Worm (Caenorhabditis elegans) whole organism, L4 larva: ENCODE measurements around the gene T16G1.18.

Experiments
- T20F7.1 ChIP-seq: fragments of 200-800 bp; sonication (Bioruptor generic); optimal IDR thresholded peaks from 2 replicates; lab custom pipeline; 2018; ENCODE audit warnings: mild to moderate bottlenecking, missing genetic modification characterization, missing compliant biosample characterization
- T26A8.4 ChIP-seq: fragments of 200-800 bp; sonication (Bioruptor generic); IDR thresholded peaks from 2 replicates; pipeline ENCODE4 v1.3.6; 2022; ENCODE audit warnings: missing genetic modification characterization, missing compliant biosample characterization
- Y105C5A.15 ChIP-seq: fragments of 200-800 bp; sonication (Bioruptor generic); IDR thresholded peaks from 2 replicates; pipeline ENCODE4 v1.3.6; 2022; ENCODE audit warnings: missing genetic modification characterization, missing compliant biosample characterization
- Y75B8A.6 ChIP-seq: fragments of 200-800 bp; sonication (Bioruptor generic); IDR thresholded peaks from 2 replicates; pipeline ENCODE4 v1.3.6; 2022; ENCODE audit warnings: missing genetic modification reagents, missing genetic modification characterization, missing compliant biosample characterization
- ZK337.2 ChIP-seq: fragments of 200-800 bp; sonication (Bioruptor generic); IDR thresholded peaks from 2 replicates; pipeline ENCODE4 v1.3.6; 2022; ENCODE audit warnings: missing genetic modification reagents, missing genetic modification characterization, missing compliant biosample characterization
- aly-2 ChIP-seq: sonication (generic microtip); optimal IDR thresholded peaks from 2 replicates; lab custom pipeline; 2018; ENCODE audit warnings: missing biosample characterization, missing genetic modification characterization
- ama-1 ChIP-seq: fragments of 150-350 bp; optimal IDR thresholded peaks from 2 replicates; lab custom pipeline; 2014; ENCODE audit warnings: inconsistent platforms, mixed read lengths
- arid-1 ChIP-seq: fragments of 200-800 bp; sonication (Bioruptor generic); conservative IDR thresholded peaks from 2 replicates; pipeline ENCODE4 v1.3.6; 2022; ENCODE audit warnings: missing genetic modification reagents, missing genetic modification characterization, missing compliant biosample characterization
- ceh-28 ChIP-seq: fragments of 150-350 bp; optimal IDR thresholded peaks from 2 replicates; lab custom pipeline; 2014; ENCODE audit warnings: missing biosample characterization, missing genetic modification reagents, missing genetic modification characterization
- ceh-32 ChIP-seq: sonication (generic microtip); optimal IDR thresholded peaks from 2 replicates; lab custom pipeline; 2016; ENCODE audit warnings: mild to moderate bottlenecking, missing genetic modification characterization, missing compliant biosample characterization; ENCODE audit not compliant: poor library complexity
- ceh-44 ChIP-seq: fragments of 200-800 bp; sonication (Bioruptor generic); IDR thresholded peaks from 2 replicates; pipeline ENCODE4 v1.3.6; 2022; ENCODE audit warnings: missing genetic modification reagents, missing genetic modification characterization, missing compliant biosample characterization
- ceh-62 ChIP-seq: sonication (generic microtip); optimal IDR thresholded peaks from 2 replicates; lab custom pipeline; 2017; ENCODE audit warnings: missing biosample characterization, missing genetic modification characterization
- ces-1 ChIP-seq: fragments of 150-350 bp; sonication (generic microtip); optimal IDR thresholded peaks from 4 replicates; lab custom pipeline; 2014; ENCODE audit warnings: missing biosample characterization, missing genetic modification reagents, missing genetic modification characterization
- daf-12 ChIP-seq: fragments of 150-350 bp; optimal IDR thresholded peaks from 2 replicates; lab custom pipeline; 2014; ENCODE audit warnings: missing biosample characterization, missing genetic modification reagents, missing genetic modification characterization
- dmd-6 ChIP-seq: fragments of 200-800 bp; sonication (Bioruptor generic); IDR thresholded peaks from 2 replicates; pipeline ENCODE4 v1.3.6; 2022; ENCODE audit warnings: missing genetic modification reagents, missing genetic modification characterization, missing compliant biosample characterization
- dmd-8 ChIP-seq: fragments of 200-800 bp; sonication (Bioruptor generic); IDR thresholded peaks from 2 replicates; pipeline ENCODE4 v1.3.6; 2022; ENCODE audit warnings: missing genetic modification characterization, missing compliant biosample characterization
- egl-27 ChIP-seq: sonication (generic microtip); optimal IDR thresholded peaks from 3 replicates; lab custom pipeline; 2017; ENCODE audit warnings: missing biosample characterization, missing genetic modification reagents, missing genetic modification characterization
- gei-8 ChIP-seq: fragments of 200-800 bp; sonication (Bioruptor generic); optimal IDR thresholded peaks from 2 replicates; lab custom pipeline; 2018; ENCODE audit warnings: mild to moderate bottlenecking, missing genetic modification characterization, missing compliant biosample characterization
- hmg-1.1 ChIP-seq: fragments of 200-800 bp; sonication (Bioruptor generic); IDR thresholded peaks from 2 replicates; pipeline ENCODE4 v1.3.6; 2022; ENCODE audit warnings: missing genetic modification reagents, missing genetic modification characterization, missing compliant biosample characterization
- lin-15B ChIP-seq: fragments of 150-350 bp; sonication (generic microtip); optimal IDR thresholded peaks from 3 replicates; lab custom pipeline; 2014; ENCODE audit warnings: missing biosample characterization, missing genetic modification characterization
- lin-29 ChIP-seq: fragments of 200-800 bp; sonication (Bioruptor generic); IDR thresholded peaks from 2 replicates; pipeline ENCODE4 v1.3.6; 2022; ENCODE audit warnings: missing genetic modification reagents, missing genetic modification characterization, missing compliant biosample characterization
- madf-5 ChIP-seq, 2 experiments: fragments of 200-800 bp; sonication (Bioruptor generic); IDR thresholded peaks; 2 replicates each; pipeline ENCODE4 v1.3.6; 2022; ENCODE audit warnings: missing compliant biosample characterization in 2 of 2, missing genetic modification characterization in 2 of 2
- madf-9 ChIP-seq: fragments of 200-800 bp; sonication (Bioruptor generic); conservative IDR thresholded peaks from 2 replicates; pipeline ENCODE4 v1.3.6; 2022; ENCODE audit warnings: missing genetic modification reagents, missing genetic modification characterization, missing compliant biosample characterization
- mdl-1 ChIP-seq, 2 experiments: fragments of 150-350 bp in 1 of 2; sonication (generic microtip) in 1 of 2; optimal IDR thresholded peaks; 2 replicates each; lab custom pipeline; 2014 to 2017; ENCODE audit warnings: missing biosample characterization in 2 of 2, missing genetic modification characterization in 2 of 2
- mes-2 ChIP-seq: sonication (generic microtip); optimal IDR thresholded peaks from 2 replicates; lab custom pipeline; 2016; ENCODE audit warnings: missing genotype, mild to moderate bottlenecking, missing genetic modification characterization, missing compliant biosample characterization; ENCODE audit not compliant: poor library complexity, severe bottlenecking
- nhr-10 ChIP-seq: fragments of 150-350 bp; optimal IDR thresholded peaks from 2 replicates; lab custom pipeline; 2014; ENCODE audit warnings: missing biosample characterization, missing genetic modification characterization
- nhr-102 ChIP-seq: sonication (generic microtip); optimal IDR thresholded peaks from 2 replicates; lab custom pipeline; 2016; ENCODE audit warnings: mild to moderate bottlenecking, missing genetic modification characterization, moderate library complexity, missing compliant biosample characterization
- nhr-11 ChIP-seq: fragments of 150-350 bp; optimal IDR thresholded peaks from 2 replicates; lab custom pipeline; 2014; ENCODE audit warnings: missing biosample characterization, missing genetic modification characterization
- nhr-111 ChIP-seq: fragments of 200-800 bp; sonication (Bioruptor generic); optimal IDR thresholded peaks from 2 replicates; lab custom pipeline; 2018; ENCODE audit warnings: mild to moderate bottlenecking, missing genetic modification characterization, missing compliant biosample characterization
- nhr-25 ChIP-seq: sonication (generic microtip); optimal IDR thresholded peaks from 2 replicates; lab custom pipeline; 2017; ENCODE audit warnings: missing genetic modification characterization, mild to moderate bottlenecking, missing compliant biosample characterization, antibody characterized with exemption, moderate library complexity, borderline replicate concordance; ENCODE audit not compliant: insufficient read depth
- nhr-41 ChIP-seq: fragments of 200-800 bp; sonication (Bioruptor generic); IDR thresholded peaks from 2 replicates; pipeline ENCODE4 v1.3.6; 2022; ENCODE audit warnings: missing genetic modification reagents, missing genetic modification characterization, missing compliant biosample characterization
- nhr-48 ChIP-seq: sonication (generic microtip); optimal IDR thresholded peaks from 2 replicates; lab custom pipeline; 2016; ENCODE audit warnings: mild to moderate bottlenecking, missing genetic modification characterization, missing compliant biosample characterization
- nhr-6 ChIP-seq: fragments of 150-350 bp; optimal IDR thresholded peaks from 2 replicates; lab custom pipeline; 2014; ENCODE audit warnings: missing biosample characterization, missing genetic modification characterization
- php-3 ChIP-seq: fragments of 200-800 bp; sonication (Bioruptor generic); IDR thresholded peaks from 2 replicates; pipeline ENCODE4 v1.3.6; 2022; ENCODE audit warnings: missing genetic modification reagents, missing genetic modification characterization, missing compliant biosample characterization
- pqm-1 ChIP-seq: sonication (generic microtip); optimal IDR thresholded peaks from 2 replicates; lab custom pipeline; 2017; ENCODE audit warnings: missing biosample characterization, missing genetic modification characterization
- rbr-2 ChIP-seq: sonication (generic microtip); optimal IDR thresholded peaks from 2 replicates; lab custom pipeline; 2016; ENCODE audit warnings: missing genotype, missing genetic modification characterization, missing compliant biosample characterization
- saeg-2 ChIP-seq: fragments of 200-800 bp; sonication (Bioruptor generic); IDR thresholded peaks from 2 replicates; pipeline ENCODE4 v1.3.6; 2022; ENCODE audit warnings: missing genetic modification reagents, missing genetic modification characterization, missing compliant biosample characterization
- sdz-12 ChIP-seq: fragments of 200-800 bp; sonication (Bioruptor generic); optimal IDR thresholded peaks from 2 replicates; lab custom pipeline; 2018; ENCODE audit warnings: mild to moderate bottlenecking, missing genetic modification characterization, missing compliant biosample characterization
- skn-1 ChIP-seq: fragments of 150-350 bp; optimal IDR thresholded peaks from 2 replicates; lab custom pipeline; 2014; ENCODE audit warnings: missing biosample characterization, missing genetic modification characterization
- spr-1 ChIP-seq: sonication (generic microtip); optimal IDR thresholded peaks from 2 replicates; lab custom pipeline; 2016; ENCODE audit warnings: mild to moderate bottlenecking, missing genetic modification characterization, missing compliant biosample characterization
- spr-3 ChIP-seq: fragments of 200-800 bp; sonication (Bioruptor generic); optimal IDR thresholded peaks from 2 replicates; lab custom pipeline; 2018; ENCODE audit warnings: mild to moderate bottlenecking, missing genetic modification characterization, missing compliant biosample characterization
- tra-1 ChIP-seq: fragments of 200-800 bp; sonication (Bioruptor generic); IDR thresholded peaks from 2 replicates; pipeline ENCODE4 v1.3.6; 2022; ENCODE audit warnings: missing genetic modification reagents, missing genetic modification characterization, missing compliant biosample characterization
- unc-39 ChIP-seq: sonication (generic microtip); optimal IDR thresholded peaks from 2 replicates; lab custom pipeline; 2017; ENCODE audit warnings: missing biosample characterization, missing genetic modification characterization
- unc-62 ChIP-seq, 3 experiments: fragments of 150-350 bp in 1 of 3; sonication (generic microtip); optimal IDR thresholded peaks in 2 of 3; peaks in 1 of 3; 1 replicate in 1 of 3; 2 replicates in 2 of 3; lab custom pipeline; 2014 to 2017; ENCODE audit warnings: missing biosample characterization in 3 of 3, missing genetic modification characterization in 3 of 3, missing genetic modification reagents in 3 of 3, missing genotype in 1 of 3
- vab-7 ChIP-seq: fragments of 200-800 bp; sonication (Bioruptor generic); IDR thresholded peaks from 2 replicates; pipeline ENCODE4 v1.3.6; 2022; ENCODE audit warnings: missing genetic modification reagents, missing genetic modification characterization, missing compliant biosample characterization
- zag-1 ChIP-seq: fragments of 150-350 bp; optimal IDR thresholded peaks from 2 replicates; lab custom pipeline; 2014; ENCODE audit warnings: missing biosample characterization, missing genetic modification characterization
- zfp-2 ChIP-seq: sonication (generic microtip); optimal IDR thresholded peaks from 2 replicates; lab custom pipeline; 2016; ENCODE audit warnings: mild to moderate bottlenecking, missing genetic modification characterization, missing compliant biosample characterization
- zip-11 ChIP-seq: fragments of 200-800 bp; sonication (Bioruptor generic); IDR thresholded peaks from 2 replicates; pipeline ENCODE4 v1.3.6; 2022; ENCODE audit warnings: missing genetic modification characterization, missing compliant biosample characterization
- zip-2 ChIP-seq: fragments of 150-350 bp; optimal IDR thresholded peaks from 2 replicates; lab custom pipeline; 2014; ENCODE audit warnings: missing biosample characterization, missing genetic modification characterization
- ztf-11 ChIP-seq: fragments of 150-350 bp; optimal IDR thresholded peaks from 2 replicates; lab custom pipeline; 2014; ENCODE audit warnings: missing biosample characterization, missing genetic modification characterization
- ztf-7 ChIP-seq: fragments of 150-350 bp; optimal IDR thresholded peaks from 2 replicates; lab custom pipeline; 2014; ENCODE audit warnings: missing biosample characterization, missing genetic modification characterization

T16G1.18 gene

ce11 chrV:12950812-12951528 lies at the start of gene T16G1.18, which contains the start of gene T16G1.9 (continued):
- TF ChIP-seq zip-11 (no peak), nhr-11 (no peak), zfp-2 (no peak), mdl-1 (tag; optimal IDR thresholded peaks at IDR 0.05; lab: Kevin White, UChicago) (no peak), mes-2 (tag; lab: Kevin White, UChicago) (peak; percentile 80), hmg-1.1 (GFP tag; lab: Robert Waterston, UW) (peak; percentile 50), T26A8.4 (GFP tag; lab: Robert Waterston, UW) (no peak), nhr-10 (no peak), skn-1 (tag; lab: Kevin White, UChicago) (no peak), nhr-111 (GFP tag; lab: Kevin White, UChicago) (no peak), vab-7 (GFP tag; lab: Robert Waterston, UW) (0 out of 2 replicates have a peak, but pooled peaks have one; percentile 20), lin-29 (no peak), nhr-25 (tag; lab: Kevin White, UChicago) (no peak), lin-15B (tag; lab: Kevin White, UChicago) (no peak), aly-2 (tag; lab: Kevin White, UChicago) (no peak), ceh-32 (tag; lab: Kevin White, UChicago) (no peak), dmd-8 (GFP tag; lab: Robert Waterston, UW) (no peak), nhr-102 (no peak), ceh-44 (GFP tag; lab: Robert Waterston, UW) (no peak), ces-1 (GFP tag; lab: Kevin White, UChicago) (no peak), zag-1 (tag; lab: Kevin White, UChicago) (no peak), ztf-7 (tag; lab: Kevin White, UChicago) (no peak), zip-2 (no peak), php-3 (GFP tag; lab: Robert Waterston, UW) (no peak), spr-3 (no peak), ZK337.2 (no peak), ama-1 (no peak), madf-9 (GFP tag; lab: Robert Waterston, UW) (no peak), dmd-6 (GFP tag; lab: Robert Waterston, UW) (peak; percentile 62; the same call in 1 of the 2 replicates), unc-39 (tag; lab: Kevin White, UChicago) (no peak), spr-1 (tag; lab: Kevin White, UChicago) (no peak), daf-12 (no peak), tra-1 (no peak), saeg-2 (GFP tag; lab: Robert Waterston, UW) (no peak), pqm-1 (tag; lab: Kevin White, UChicago) (no peak), ceh-28 (tag; lab: Kevin White, UChicago) (no peak), unc-62 (GFP tag; optimal IDR thresholded peaks at IDR 0.05 in 1 of 2; lab: Kevin White, UChicago) (peak in 1 of 2 experiments; percentile 94), unc-62 (tag; optimal IDR thresholded peaks at IDR 0.05; lab: Kevin White, UChicago) (no peak), T20F7.1 (GFP tag; lab: Kevin White, UChicago) (peak; percentile 85), nhr-48 (tag; lab: Kevin White, UChicago) (no peak), egl-27 (tag; lab: Kevin White, UChicago) (no peak), madf-5 (GFP tag; IDR thresholded peaks at IDR 0.05; lab: Robert Waterston, UW) (no peak), arid-1 (GFP tag; lab: Robert Waterston, UW) (no peak), Y105C5A.15 (GFP tag; lab: Robert Waterston, UW) (no peak), nhr-41 (GFP tag; lab: Robert Waterston, UW) (no peak), Y75B8A.6 (GFP tag; lab: Robert Waterston, UW) (no peak), rbr-2 (tag; lab: Kevin White, UChicago) (peak; percentile 47), sdz-12 (GFP tag; lab: Kevin White, UChicago) (no peak), nhr-6 (tag; lab: Kevin White, UChicago) (peak; percentile 98), ztf-11 (no peak), ceh-62 (no peak), gei-8 (GFP tag; lab: Kevin White, UChicago) (no peak)
